Fruit fly (Drosophila melanogaster) whole organism, embryonic: ENCODE data around the gene CG43999.

Experiments used
- Abd-B ChIP-seq: fragments of 200-800 bp; sonication (Bioruptor generic); optimal IDR thresholded peaks from 2 replicates; lab custom pipeline; 2018; ENCODE audit warnings: missing biosample characterization, mild to moderate bottlenecking, missing genetic modification characterization, moderate library complexity
- Atf-2 ChIP-seq: fragments of 200-800 bp; sonication (Bioruptor generic); optimal IDR thresholded peaks from 2 replicates; lab custom pipeline; 2016; ENCODE audit warnings: missing biosample characterization, missing genetic modification characterization
- Atf3 ChIP-seq: fragments of 200-800 bp; sonication (Bioruptor generic); optimal IDR thresholded peaks from 3 replicates; lab custom pipeline; 2016; ENCODE audit warnings: missing biosample characterization, missing genetic modification characterization
- Awh ChIP-seq: fragments of 200-800 bp; sonication (Bioruptor generic); IDR thresholded peaks from 2 replicates; pipeline ENCODE4, ENCODE4 v1.3.6; 2022; ENCODE audit warnings: missing biosample characterization, missing genetic modification characterization
- CG10462 ChIP-seq: fragments of 200-800 bp; sonication (Bioruptor generic); optimal IDR thresholded peaks from 2 replicates; lab custom pipeline; 2016; ENCODE audit warnings: missing biosample characterization, missing genetic modification characterization
- CG10565 ChIP-seq: fragments of 200-800 bp; sonication (Bioruptor generic); optimal IDR thresholded peaks from 3 replicates; lab custom pipeline; 2016; ENCODE audit warnings: missing biosample characterization, mild to moderate bottlenecking, missing genetic modification characterization
- CG10979 ChIP-seq: fragments of 200-800 bp; sonication (Bioruptor generic); optimal IDR thresholded peaks from 2 replicates; lab custom pipeline; 2018; ENCODE audit warnings: missing biosample characterization, mild to moderate bottlenecking, missing genetic modification characterization, moderate library complexity
- CG11085 ChIP-seq: fragments of 200-800 bp; sonication (Bioruptor generic); IDR thresholded peaks from 2 replicates; pipeline ENCODE4 v1.3.6; 2022; ENCODE audit warnings: missing biosample characterization, missing genetic modification characterization
- CG12236 ChIP-seq: fragments of 200-800 bp; sonication (Bioruptor generic); optimal IDR thresholded peaks from 2 replicates; lab custom pipeline; 2016; ENCODE audit warnings: missing biosample characterization, missing genetic modification characterization
- CG12391 ChIP-seq: fragments of 200-800 bp; sonication (Bioruptor generic); optimal IDR thresholded peaks from 3 replicates; lab custom pipeline; 2018; ENCODE audit warnings: missing biosample characterization, mild to moderate bottlenecking, missing genetic modification characterization, moderate library complexity
- CG14014 ChIP-seq: fragments of 200-800 bp; sonication (Bioruptor generic); IDR thresholded peaks from 2 replicates; pipeline ENCODE4 v1.3.6; 2022; ENCODE audit warnings: missing biosample characterization, missing genetic modification characterization
- CG14860 ChIP-seq: fragments of 200-800 bp; sonication (Bioruptor generic); IDR thresholded peaks from 3 replicates; pipeline ENCODE4 v1.3.6; 2022; ENCODE audit warnings: missing biosample characterization, missing genetic modification characterization; ENCODE audit not compliant: partially characterized antibody
- CG15073 ChIP-seq: fragments of 200-800 bp; sonication (Bioruptor generic); optimal IDR thresholded peaks from 2 replicates; lab custom pipeline; 2016; ENCODE audit warnings: missing biosample characterization, missing genetic modification characterization
- CG1647 ChIP-seq: fragments of 200-800 bp; sonication (Bioruptor generic); optimal IDR thresholded peaks from 3 replicates; lab custom pipeline; 2016; ENCODE audit warnings: missing biosample characterization, missing genetic modification characterization
- CG3281 ChIP-seq: fragments of 200-800 bp; sonication (Bioruptor generic); optimal IDR thresholded peaks from 3 replicates; lab custom pipeline; 2017; ENCODE audit warnings: missing biosample characterization, mild to moderate bottlenecking, missing genetic modification characterization
- CG4854 ChIP-seq: fragments of 200-800 bp; sonication (Bioruptor generic); optimal IDR thresholded peaks from 2 replicates; lab custom pipeline; 2016; ENCODE audit warnings: missing biosample characterization, missing genetic modification characterization, inconsistent platforms
- CG7928 ChIP-seq: fragments of 200-800 bp; sonication (Bioruptor generic); optimal IDR thresholded peaks from 2 replicates; lab custom pipeline; 2017; ENCODE audit warnings: missing biosample characterization, mild to moderate bottlenecking, missing genetic modification characterization
- CG8281 ChIP-seq: fragments of 200-800 bp; sonication (Bioruptor generic); optimal IDR thresholded peaks from 2 replicates; lab custom pipeline; 2018; ENCODE audit warnings: missing biosample characterization, mild to moderate bottlenecking, missing genetic modification characterization, moderate library complexity
- Camta ChIP-seq: fragments of 200-800 bp; sonication (Bioruptor generic); optimal IDR thresholded peaks from 2 replicates; lab custom pipeline; 2016; ENCODE audit warnings: missing biosample characterization, missing genetic modification characterization
- D19A ChIP-seq: fragments of 200-800 bp; optimal IDR thresholded peaks from 3 replicates; lab custom pipeline; 2019; ENCODE audit warnings: missing biosample characterization, mild to moderate bottlenecking, missing genetic modification characterization, moderate library complexity
- Dbx ChIP-seq: fragments of 200-800 bp; sonication (Bioruptor generic); IDR thresholded peaks from 3 replicates; pipeline ENCODE4 v1.3.6; 2022; ENCODE audit warnings: missing biosample characterization, missing genetic modification characterization
- E2f1 ChIP-seq: fragments of 200-800 bp; sonication (Bioruptor generic); IDR thresholded peaks from 2 replicates; pipeline ENCODE4 v1.3.6; 2022; ENCODE audit warnings: missing biosample characterization, missing genetic modification characterization
- Hmr ChIP-seq: fragments of 200-800 bp; sonication (Bioruptor generic); optimal IDR thresholded peaks from 3 replicates; lab custom pipeline; 2017; ENCODE audit warnings: mild to moderate bottlenecking, missing biosample characterization, missing genetic modification reagents, missing genetic modification characterization
- Ravus ChIP-seq: fragments of 200-800 bp; sonication (Bioruptor generic); IDR thresholded peaks from 2 replicates; pipeline ENCODE4 v1.3.6; 2022; ENCODE audit warnings: missing biosample characterization, missing genetic modification characterization
- Rx ChIP-seq: fragments of 200-800 bp; sonication (Bioruptor generic); IDR thresholded peaks from 2 replicates; pipeline ENCODE4 v1.3.6; 2022; ENCODE audit warnings: missing biosample characterization, missing genetic modification characterization
- Six4 ChIP-seq: fragments of 200-800 bp; sonication (Bioruptor generic); optimal IDR thresholded peaks from 2 replicates; lab custom pipeline; 2016; ENCODE audit warnings: missing biosample characterization, missing genetic modification characterization
- amos ChIP-seq: fragments of 200-800 bp; sonication (Bioruptor generic); IDR thresholded peaks from 2 replicates; pipeline ENCODE4 v1.3.6; 2022; ENCODE audit warnings: missing biosample characterization, missing genetic modification characterization; ENCODE audit not compliant: partially characterized antibody
- ase ChIP-seq: fragments of 200-800 bp; sonication (Bioruptor generic); IDR thresholded peaks from 3 replicates; pipeline ENCODE4 v1.3.6; 2022; ENCODE audit warnings: missing biosample characterization, missing genetic modification characterization
- ato ChIP-seq: fragments of 200-800 bp; sonication (Bioruptor generic); IDR thresholded peaks from 2 replicates; pipeline ENCODE4 v1.3.6; 2022; ENCODE audit warnings: missing biosample characterization, missing genetic modification characterization; ENCODE audit not compliant: partially characterized antibody
- bab2 ChIP-seq: fragments of 200-800 bp; sonication (Bioruptor generic); optimal IDR thresholded peaks from 2 replicates; lab custom pipeline; 2016; ENCODE audit warnings: missing biosample characterization, missing genetic modification characterization
- crc ChIP-seq: fragments of 200-800 bp; sonication (Bioruptor generic); optimal IDR thresholded peaks from 2 replicates; lab custom pipeline; 2016; ENCODE audit warnings: missing biosample characterization, missing genetic modification characterization
- croc ChIP-seq: fragments of 200-800 bp; sonication (Bioruptor generic); conservative IDR thresholded peaks from 3 replicates; pipeline ENCODE4 v1.3.6; 2022; ENCODE audit warnings: missing biosample characterization, missing genetic modification characterization
- crp ChIP-seq, 2 experiments: fragments of 200-800 bp; sonication (Bioruptor generic); optimal IDR thresholded peaks; 2 replicates in 1 of 2; 3 replicates in 1 of 2; lab custom pipeline; 2017; ENCODE audit warnings: missing biosample characterization in 2 of 2, missing genetic modification characterization in 2 of 2, mild to moderate bottlenecking in 1 of 2, moderate library complexity in 1 of 2
- danr ChIP-seq: fragments of 200-800 bp; sonication (Bioruptor generic); IDR thresholded peaks from 2 replicates; pipeline ENCODE4 v1.3.6; 2022; ENCODE audit warnings: missing biosample characterization, missing genetic modification characterization
- eyg ChIP-seq: fragments of 200-800 bp; sonication (Bioruptor generic); optimal IDR thresholded peaks from 3 replicates; lab custom pipeline; 2016; ENCODE audit warnings: missing biosample characterization, missing genetic modification characterization
- fd96Cb ChIP-seq: fragments of 200-800 bp; sonication (Bioruptor generic); optimal IDR thresholded peaks from 2 replicates; lab custom pipeline; 2018; ENCODE audit warnings: missing biosample characterization, mild to moderate bottlenecking, missing genetic modification characterization, moderate library complexity
- grau ChIP-seq: fragments of 200-800 bp; optimal IDR thresholded peaks from 3 replicates; lab custom pipeline; 2019; ENCODE audit warnings: missing biosample characterization, mild to moderate bottlenecking, missing genetic modification characterization, moderate library complexity
- h ChIP-seq: fragments of >200 bp; optimal IDR thresholded peaks from 2 replicates; lab custom pipeline; 2017
- jigr1 ChIP-seq: fragments of 200-800 bp; sonication (Bioruptor generic); IDR thresholded peaks from 3 replicates; pipeline ENCODE4 v1.3.6; 2022; ENCODE audit warnings: missing biosample characterization, missing genetic modification characterization
- mld ChIP-seq: fragments of 200-800 bp; sonication (Bioruptor generic); IDR thresholded peaks from 3 replicates; pipeline ENCODE4 v1.3.6; 2022; ENCODE audit warnings: missing biosample characterization, missing genetic modification characterization; ENCODE audit not compliant: partially characterized antibody
- nerfin-2 ChIP-seq: fragments of 200-800 bp; sonication (Bioruptor generic); IDR thresholded peaks from 2 replicates; pipeline ENCODE4 v1.3.6; 2022; ENCODE audit warnings: missing biosample characterization, missing genetic modification characterization; ENCODE audit not compliant: partially characterized antibody
- oc ChIP-seq: fragments of 200-800 bp; sonication (Bioruptor generic); optimal IDR thresholded peaks from 2 replicates; lab custom pipeline; 2018; ENCODE audit warnings: missing biosample characterization, mild to moderate bottlenecking, missing genetic modification characterization, moderate library complexity
- pan ChIP-seq, 4 experiments: fragments of >200 bp in 3 of 4; fragments of 200-800 bp in 1 of 4; sonication (Bioruptor generic) in 1 of 4; optimal IDR thresholded peaks in 3 of 4; IDR thresholded peaks in 1 of 4; 2 replicates each; pipeline versions ENCODE4 v1.3.6 to Lab custom; 2017 to 2022; ENCODE audit warnings: missing biosample characterization in 2 of 4, missing genetic modification characterization in 2 of 4, mixed read lengths in 1 of 4
- prd ChIP-seq, 3 experiments: fragments of >200 bp in 2 of 3; fragments of 200-800 bp in 1 of 3; sonication (Bioruptor generic) in 1 of 3; optimal IDR thresholded peaks in 2 of 3; IDR thresholded peaks in 1 of 3; 2 replicates in 2 of 3; 3 replicates in 1 of 3; pipeline versions ENCODE4 v1.3.6 to Lab custom; 2017 to 2022; ENCODE audit warnings: missing biosample characterization in 1 of 3, missing genetic modification characterization in 1 of 3
- tgo ChIP-seq: fragments of 200-800 bp; sonication (Bioruptor generic); IDR thresholded peaks from 3 replicates; pipeline ENCODE4 v1.3.6; 2022; ENCODE audit warnings: missing biosample characterization, missing genetic modification characterization
- zen ChIP-seq: fragments of 200-800 bp; sonication (Bioruptor generic); optimal IDR thresholded peaks from 3 replicates; lab custom pipeline; 2018; ENCODE audit warnings: missing biosample characterization, mild to moderate bottlenecking, missing genetic modification characterization, moderate library complexity
- zf30C ChIP-seq: fragments of 200-800 bp; sonication (Bioruptor generic); optimal IDR thresholded peaks from 3 replicates; lab custom pipeline; 2018; ENCODE audit warnings: missing biosample characterization, mild to moderate bottlenecking, missing genetic modification characterization

The CG43999 gene

DNA sequence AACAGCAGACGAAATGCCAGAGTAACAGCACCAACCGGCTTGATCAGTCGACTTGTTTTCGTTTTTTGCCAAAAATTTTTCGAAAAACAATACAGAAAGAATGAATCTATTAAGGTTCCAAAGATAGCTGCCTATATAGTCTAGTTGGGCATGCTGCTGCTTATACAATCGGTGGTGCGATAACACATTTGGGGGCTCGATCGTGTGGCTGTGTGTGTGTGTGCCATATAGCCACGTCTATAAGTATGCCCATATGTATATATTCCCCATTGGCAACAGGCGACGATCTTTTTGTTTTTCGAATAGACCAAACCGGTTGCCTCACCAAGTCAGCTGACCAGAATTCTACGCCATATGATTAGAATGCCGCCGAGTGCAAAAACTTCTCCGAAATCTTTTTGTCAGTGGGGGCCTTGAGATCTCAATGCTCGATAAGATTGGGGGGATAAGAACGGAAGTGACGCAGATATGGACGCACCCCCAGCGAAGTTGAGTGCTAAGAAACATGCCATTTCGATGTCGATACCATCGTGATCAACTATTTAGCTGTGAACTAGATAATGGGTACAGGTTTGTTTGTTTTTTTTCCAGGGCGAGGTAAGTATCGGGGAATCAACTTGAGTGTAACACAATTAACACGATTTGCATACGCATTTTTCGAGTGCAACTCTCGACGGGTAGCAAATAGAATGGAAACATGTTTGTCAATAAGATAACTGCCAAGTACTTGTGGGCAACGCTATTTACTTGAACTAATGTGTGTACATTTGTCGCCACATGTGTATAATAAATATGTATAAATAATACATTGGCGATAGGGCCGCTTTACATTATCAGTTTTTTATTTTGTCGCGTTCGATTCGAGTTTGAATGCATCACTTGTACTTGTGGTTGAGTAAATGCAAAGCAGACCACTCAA, 11.4 kb upstream of the CG43999 start (continued):
- TF ChIP-seq tgo (GFP tag; lab: Robert Waterston, UW) (peak; percentile 49; the same call in 2 of the 3 replicates), Atf-2 (GFP tag; lab: Kevin White, UChicago) (peak; percentile 44), prd (optimal IDR thresholded peaks at IDR 0.05; lab: Kevin White, UChicago) (no peak), prd (GFP tag; IDR thresholded peaks at IDR 0.05; lab: Robert Waterston, UW) (peak; percentile 33; the same call in 2 of the 3 replicates), CG10979 (tag; lab: Kevin White, UChicago) (peak; percentile 57), CG12236 (GFP tag; lab: Kevin White, UChicago) (peak; percentile 83), Ravus (GFP tag; lab: Robert Waterston, UW) (no peak; the same call in 1 of the 2 replicates), mld (GFP tag; lab: Robert Waterston, UW) (no peak), Awh (GFP tag; lab: Robert Waterston, UW) (peak; percentile 92), crp (GFP tag; optimal IDR thresholded peaks at IDR 0.05; lab: Kevin White, UChicago) (peak in 1 of 2 experiments; percentile 2), croc (GFP tag; lab: Robert Waterston, UW) (no peak), CG14860 (GFP tag; lab: Robert Waterston, UW) (no peak), oc (tag; lab: Kevin White, UChicago) (peak; percentile 93), E2f1 (GFP tag; lab: Robert Waterston, UW) (peak; percentile 76; the same call in 1 of the 2 replicates), nerfin-2 (GFP tag; lab: Robert Waterston, UW) (no peak), Abd-B (GFP tag; lab: Kevin White, UChicago) (peak; percentile 8), CG15073 (peak; percentile 37), eyg (GFP tag; lab: Kevin White, UChicago) (peak; percentile 12), CG10462 (GFP tag; lab: Kevin White, UChicago) (peak; percentile 69), danr (GFP tag; lab: Robert Waterston, UW) (peak; percentile 76), CG7928 (GFP tag; lab: Kevin White, UChicago) (peak; percentile 51), amos (GFP tag; lab: Robert Waterston, UW) (no peak), Six4 (GFP tag; lab: Kevin White, UChicago) (peak; percentile 68), CG1647 (GFP tag; lab: Kevin White, UChicago) (peak; percentile 78), CG3281 (peak; percentile 79), zf30C (GFP tag; lab: Kevin White, UChicago) (peak; percentile 10), CG12391 (tag; lab: Kevin White, UChicago) (peak; percentile 63), CG10565 (GFP tag; lab: Kevin White, UChicago) (peak; percentile 30), CG4854 (GFP tag; lab: Kevin White, UChicago) (peak; percentile 71), Camta (GFP tag; lab: Kevin White, UChicago) (peak; percentile 70), Hmr (GFP tag; lab: Kevin White, UChicago) (peak; percentile 89), ato (GFP tag; lab: Robert Waterston, UW) (no peak), grau (peak; percentile 45), pan (optimal IDR thresholded peaks at IDR 0.05; lab: Kevin White, UChicago) (no peak), pan (GFP tag; optimal IDR thresholded peaks at IDR 0.05 in 1 of 2, IDR thresholded peaks at IDR 0.05 in 1 of 2) (peak in 1 of 2 experiments; percentile 82), ase (GFP tag; lab: Robert Waterston, UW) (peak; percentile 60; the same call in 2 of the 3 replicates), zen (tag; lab: Kevin White, UChicago) (peak; percentile 57), bab2 (GFP tag; lab: Kevin White, UChicago) (peak; percentile 84), D19A (tag; lab: Kevin White, UChicago) (peak; percentile 64), h (lab: Kevin White, UChicago) (no peak), Dbx (GFP tag; lab: Robert Waterston, UW) (peak; percentile 81), CG11085 (GFP tag; lab: Robert Waterston, UW) (peak; percentile 48; the same call in 1 of the 2 replicates), crc (GFP tag; lab: Kevin White, UChicago) (no peak), Atf3 (peak; percentile 39), jigr1 (no peak), fd96Cb (peak; percentile 61), CG14014 (GFP tag; lab: Robert Waterston, UW) (peak; percentile 91; the same call in 1 of the 2 replicates), CG8281 (tag; lab: Kevin White, UChicago) (peak; percentile 76), Rx (GFP tag; lab: Robert Waterston, UW) (no peak)
